Worm (Caenorhabditis elegans) whole organism, L2 larva: ENCODE data around the gene gmn-1.

Experiments
- C34F6.9 ChIP-seq: fragments of 150-350 bp; optimal IDR thresholded peaks from 2 replicates; lab custom pipeline; 2014; ENCODE audit warnings: missing biosample characterization, missing genetic modification characterization
- F13H6.1 ChIP-seq: sonication (generic microtip); optimal IDR thresholded peaks from 2 replicates; lab custom pipeline; 2016; ENCODE audit warnings: missing genetic modification characterization, missing compliant biosample characterization
- R02D3.7 ChIP-seq: fragments of 150-350 bp; optimal IDR thresholded peaks from 2 replicates; lab custom pipeline; 2014; ENCODE audit warnings: missing biosample characterization, missing genetic modification characterization
- Y55F3AM.14 ChIP-seq: fragments of 200-800 bp; sonication (Bioruptor generic); optimal IDR thresholded peaks from 2 replicates; lab custom pipeline; 2018; ENCODE audit warnings: mild to moderate bottlenecking, missing genetic modification characterization, missing compliant biosample characterization
- ZK546.5 ChIP-seq: sonication (generic microtip); optimal IDR thresholded peaks from 2 replicates; lab custom pipeline; 2017; ENCODE audit warnings: missing biosample characterization, missing genetic modification characterization
- alr-1 ChIP-seq: fragments of 150-350 bp; optimal IDR thresholded peaks from 2 replicates; lab custom pipeline; 2014; ENCODE audit warnings: missing biosample characterization, missing genetic modification characterization
- aly-2 ChIP-seq: fragments of 150-350 bp; optimal IDR thresholded peaks from 2 replicates; lab custom pipeline; 2014; ENCODE audit warnings: missing biosample characterization, missing genetic modification characterization
- blmp-1 ChIP-seq: sonication (generic microtip); optimal IDR thresholded peaks from 2 replicates; lab custom pipeline; 2017; ENCODE audit warnings: missing genetic modification characterization, mild to moderate bottlenecking, missing compliant biosample characterization, antibody characterized with exemption, moderate library complexity; ENCODE audit not compliant: insufficient read depth
- crh-2 ChIP-seq: sonication (generic microtip); optimal IDR thresholded peaks from 2 replicates; lab custom pipeline; 2017; ENCODE audit warnings: missing biosample characterization, missing genetic modification characterization
- dmd-4 ChIP-seq: sonication (generic microtip); optimal IDR thresholded peaks from 2 replicates; lab custom pipeline; 2017; ENCODE audit warnings: missing biosample characterization, missing genetic modification characterization
- egl-27 ChIP-seq: sonication (generic microtip); optimal IDR thresholded peaks from 3 replicates; lab custom pipeline; 2017; ENCODE audit warnings: missing biosample characterization, missing genetic modification reagents, missing genetic modification characterization
- elt-1 ChIP-seq: fragments of 150-350 bp; optimal IDR thresholded peaks from 2 replicates; lab custom pipeline; 2014; ENCODE audit warnings: missing biosample characterization, missing genetic modification characterization
- elt-3 ChIP-seq: sonication (generic microtip); optimal IDR thresholded peaks from 2 replicates; lab custom pipeline; 2017; ENCODE audit warnings: missing biosample characterization, missing genetic modification characterization
- gmeb-1 ChIP-seq: fragments of 150-350 bp; optimal IDR thresholded peaks from 2 replicates; lab custom pipeline; 2014; ENCODE audit warnings: missing biosample characterization, missing genetic modification characterization
- lin-13 ChIP-seq: fragments of 150-350 bp; optimal IDR thresholded peaks from 2 replicates; lab custom pipeline; 2014; ENCODE audit warnings: missing biosample characterization, missing genetic modification reagents, missing genetic modification characterization
- lsy-2 ChIP-seq, 2 experiments: fragments of 150-350 bp in 1 of 2; sonication (generic microtip) in 1 of 2; optimal IDR thresholded peaks; 2 replicates each; lab custom pipeline; 2014 to 2017; ENCODE audit warnings: missing biosample characterization in 2 of 2, missing genetic modification characterization in 2 of 2
- mab-5 ChIP-seq: fragments of 150-350 bp; optimal IDR thresholded peaks from 2 replicates; lab custom pipeline; 2014; ENCODE audit warnings: missing biosample characterization, missing genetic modification characterization
- mdl-1 ChIP-seq, 2 experiments: fragments of 150-350 bp in 1 of 2; sonication (generic microtip) in 1 of 2; optimal IDR thresholded peaks; 2 replicates each; lab custom pipeline; 2017; ENCODE audit warnings: missing biosample characterization in 2 of 2, missing genetic modification characterization in 2 of 2
- nhr-10 ChIP-seq: sonication (generic microtip); optimal IDR thresholded peaks from 2 replicates; lab custom pipeline; 2017; ENCODE audit warnings: missing biosample characterization, missing genetic modification characterization
- nhr-12 ChIP-seq: fragments of 150-350 bp; optimal IDR thresholded peaks from 2 replicates; lab custom pipeline; 2014; ENCODE audit warnings: missing biosample characterization, missing genetic modification characterization
- nhr-129 ChIP-seq: fragments of 150-350 bp; optimal IDR thresholded peaks from 2 replicates; lab custom pipeline; 2014; ENCODE audit warnings: missing biosample characterization, missing genetic modification characterization
- nhr-21 ChIP-seq: fragments of 150-350 bp; optimal IDR thresholded peaks from 2 replicates; lab custom pipeline; 2014; ENCODE audit warnings: missing biosample characterization, missing genetic modification characterization
- nhr-25 ChIP-seq: fragments of 150-350 bp; sonication (generic microtip); optimal IDR thresholded peaks from 3 replicates; lab custom pipeline; 2014; ENCODE audit warnings: missing biosample characterization, missing genetic modification characterization
- nhr-6 ChIP-seq: fragments of 150-350 bp; optimal IDR thresholded peaks from 2 replicates; lab custom pipeline; 2014; ENCODE audit warnings: missing biosample characterization, missing genetic modification characterization
- nhr-77 ChIP-seq: fragments of 150-350 bp; optimal IDR thresholded peaks from 2 replicates; lab custom pipeline; 2014; ENCODE audit warnings: missing biosample characterization, missing genetic modification characterization
- sem-4 ChIP-seq: fragments of 150-350 bp; optimal IDR thresholded peaks from 2 replicates; lab custom pipeline; 2014; ENCODE audit warnings: missing biosample characterization, missing genetic modification reagents, missing genetic modification characterization
- skn-1 ChIP-seq: sonication (generic microtip); optimal IDR thresholded peaks from 2 replicates; lab custom pipeline; 2017; ENCODE audit warnings: missing biosample characterization, missing genetic modification characterization
- sma-3 ChIP-seq: sonication (generic microtip); optimal IDR thresholded peaks from 2 replicates; lab custom pipeline; 2016; ENCODE audit warnings: missing genetic modification reagents, missing genetic modification characterization, missing compliant biosample characterization
- sma-9 ChIP-seq, 2 experiments: fragments of 150-350 bp in 1 of 2; sonication (generic microtip) in 1 of 2; optimal IDR thresholded peaks; 2 replicates each; lab custom pipeline; 2014 to 2016; ENCODE audit warnings: missing genetic modification characterization in 2 of 2, mild to moderate bottlenecking in 1 of 2, missing biosample characterization in 1 of 2, missing compliant biosample characterization in 1 of 2, missing genetic modification reagents in 1 of 2, moderate library complexity in 1 of 2
- snpc-4 ChIP-seq: fragments of 150-350 bp; optimal IDR thresholded peaks from 2 replicates; lab custom pipeline; 2014; ENCODE audit warnings: missing biosample characterization, missing genetic modification characterization
- unc-55 ChIP-seq: fragments of 150-350 bp; sonication (generic microtip); optimal IDR thresholded peaks from 3 replicates; lab custom pipeline; 2014; ENCODE audit warnings: missing biosample characterization, missing genetic modification reagents, missing genetic modification characterization
- zag-1 ChIP-seq: fragments of 150-350 bp; optimal IDR thresholded peaks from 2 replicates; lab custom pipeline; 2014; ENCODE audit warnings: missing biosample characterization, missing genetic modification characterization
- ztf-1 ChIP-seq: fragments of 200-800 bp; sonication (Bioruptor generic); conservative IDR thresholded peaks from 2 replicates; pipeline ENCODE4 v1.3.6; 2022; ENCODE audit warnings: missing genetic modification characterization, missing compliant biosample characterization
- ztf-11 ChIP-seq: sonication (generic microtip); optimal IDR thresholded peaks from 2 replicates; lab custom pipeline; 2017; ENCODE audit warnings: missing biosample characterization, missing genetic modification characterization
- ztf-4 ChIP-seq: fragments of 150-350 bp; optimal IDR thresholded peaks from 2 replicates; lab custom pipeline; 2014; ENCODE audit warnings: missing biosample characterization, missing genetic modification characterization

The gmn-1 gene

DNA sequence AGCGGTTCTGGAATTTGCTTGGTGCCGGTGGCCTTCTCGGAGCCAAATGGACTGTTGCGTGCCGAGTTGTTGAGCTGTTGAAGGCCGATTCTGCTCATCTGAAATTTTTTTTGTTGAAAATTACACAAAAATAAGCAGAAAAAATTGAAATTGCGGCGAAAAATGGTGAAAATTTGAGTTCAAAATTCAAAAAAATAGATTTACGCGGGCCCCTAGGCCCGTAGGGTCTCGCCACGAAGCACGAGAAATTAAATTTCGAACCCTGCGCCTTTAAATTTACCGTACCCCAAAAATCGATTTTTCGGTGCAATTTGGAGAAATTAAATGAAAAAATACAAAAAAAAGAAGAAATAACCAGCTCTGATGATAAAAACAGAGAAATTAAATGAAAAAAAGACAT, at the start of gene gmn-1:
gmn-1 (minus strand) TSS at position 98 of the 400 bp plus-strand sequence.
- TF ChIP-seq zag-1 (tag; lab: Kevin White, UChicago) (no peak), nhr-77 (tag; lab: Kevin White, UChicago) (no peak), elt-3 (tag; lab: Kevin White, UChicago) (no peak), R02D3.7 (tag; lab: Kevin White, UChicago) (no peak), blmp-1 (no peak), F13H6.1 (tag; lab: Kevin White, UChicago) (no peak), mdl-1 (tag; optimal IDR thresholded peaks at IDR 0.05; lab: Kevin White, UChicago) (no peak), aly-2 (no peak), alr-1 (tag; lab: Kevin White, UChicago) (no peak), nhr-12 (tag; lab: Kevin White, UChicago) (no peak), unc-55 (GFP tag; lab: Kevin White, UChicago) (no peak), ztf-1 (GFP tag; lab: Robert Waterston, UW) (no peak), nhr-25 (no peak), nhr-10 (tag; lab: Kevin White, UChicago) (no peak), Y55F3AM.14 (GFP tag; lab: Kevin White, UChicago) (no peak)
- TF ChIP-seq, all 48 proteins: peak for 0

DNA sequence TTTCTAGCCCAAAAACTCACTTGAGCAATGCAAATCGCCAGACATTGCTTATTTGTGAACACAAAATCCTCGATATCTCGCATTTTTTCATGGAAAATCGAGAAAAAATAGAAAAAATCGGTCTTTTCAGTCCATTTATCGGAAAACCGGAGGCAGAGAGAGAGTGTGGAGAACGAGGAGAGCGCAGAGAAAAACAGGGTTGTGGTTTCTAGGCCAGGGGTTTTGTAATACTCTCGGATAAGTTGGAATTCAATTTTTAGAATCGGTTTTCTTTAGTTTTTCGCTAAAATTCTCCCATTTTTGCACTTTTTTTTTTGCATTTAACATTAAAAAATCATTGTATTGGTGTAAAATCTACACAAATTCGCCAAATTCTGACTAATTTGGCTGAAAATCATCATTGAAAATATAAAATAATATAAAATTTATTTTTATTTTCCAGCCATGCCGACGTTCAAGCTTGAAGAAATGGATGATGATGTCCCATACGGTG, 48.5 kb upstream of the gmn-1 start, which contains the start of the genes Y75B8A.24 and Y75B8A.25:
Y75B8A.24 (minus strand) TSS at position 155 of the 493 bp plus-strand sequence.
Y75B8A.25 (plus strand) TSS at position 443 of the 493 bp plus-strand sequence.
- peak; percentile 75 for TF ChIP-seq crh-2 (tag; lab: Kevin White, UChicago)
- peak; percentile 57 for TF ChIP-seq lin-13 (GFP tag; lab: Kevin White, UChicago)
- no peak for TF ChIP-seq nhr-12 (tag; lab: Kevin White, UChicago)
- peak; percentile 5 for TF ChIP-seq ztf-4 (tag; lab: Kevin White, UChicago)
- no peak for TF ChIP-seq sma-9 (GFP tag; optimal IDR thresholded peaks at IDR 0.05; lab: Kevin White, UChicago)
- no peak for TF ChIP-seq sma-9 (tag; optimal IDR thresholded peaks at IDR 0.05; lab: Kevin White, UChicago)
- peak; percentile 49 for TF ChIP-seq mab-5 (tag; lab: Kevin White, UChicago)
- TF ChIP-seq snpc-4 = peak; percentile 60
- peak; percentile 76 for TF ChIP-seq F13H6.1 (tag; lab: Kevin White, UChicago)
- peak; percentile 57 for TF ChIP-seq R02D3.7 (tag; lab: Kevin White, UChicago)
- TF ChIP-seq nhr-129 (tag; lab: Kevin White, UChicago) = peak; percentile 4
- TF ChIP-seq elt-3 (tag; lab: Kevin White, UChicago) = no peak
- TF ChIP-seq ZK546.5 = no peak
- peak; percentile 80 for TF ChIP-seq unc-55 (GFP tag; lab: Kevin White, UChicago)
- TF ChIP-seq sem-4 (tag; lab: Kevin White, UChicago) = peak; percentile 82
- peak; percentile 77 for TF ChIP-seq nhr-25
- no peak for TF ChIP-seq Y55F3AM.14 (GFP tag; lab: Kevin White, UChicago)
- TF ChIP-seq zag-1 (tag; lab: Kevin White, UChicago) = no peak
- TF ChIP-seq nhr-21 (tag; lab: Kevin White, UChicago) = peak; percentile 34
- TF ChIP-seq lsy-2 (tag; optimal IDR thresholded peaks at IDR 0.05; lab: Kevin White, UChicago) = peak; percentile 68 to 87
- TF ChIP-seq C34F6.9 (tag; lab: Kevin White, UChicago) = peak; percentile 79
- TF ChIP-seq gmeb-1 (tag; lab: Kevin White, UChicago) = peak; percentile 85
- peak; percentile 63 for TF ChIP-seq nhr-6 (tag; lab: Kevin White, UChicago)
- TF ChIP-seq ztf-11 (tag; lab: Kevin White, UChicago) = no peak
- peak; percentile 71 for TF ChIP-seq sma-3 (GFP tag; lab: Kevin White, UChicago)

DNA sequence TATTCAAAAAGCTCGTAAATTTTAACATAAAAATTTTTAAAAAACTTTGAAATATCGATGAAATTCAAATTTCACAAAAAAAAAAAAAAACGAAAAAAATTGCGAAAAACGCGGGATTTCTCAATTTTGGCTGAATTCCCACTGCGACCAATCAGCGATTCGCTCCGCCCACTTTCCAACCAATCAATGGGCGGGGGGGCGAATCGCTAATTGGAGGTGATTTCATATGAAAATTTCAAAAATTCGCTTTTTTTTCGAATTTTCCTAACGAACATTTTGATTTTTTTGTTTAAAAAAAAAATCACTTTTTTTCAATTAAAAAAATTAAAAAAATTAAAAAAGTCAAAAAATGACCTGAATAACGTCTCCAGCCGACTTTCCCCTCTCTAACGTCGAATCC, 45.3 kb upstream of the gmn-1 start:
- TF ChIP-seq dmd-4 (tag; lab: Kevin White, UChicago) (no peak), nhr-77 (tag; lab: Kevin White, UChicago) (no peak)

DNA sequence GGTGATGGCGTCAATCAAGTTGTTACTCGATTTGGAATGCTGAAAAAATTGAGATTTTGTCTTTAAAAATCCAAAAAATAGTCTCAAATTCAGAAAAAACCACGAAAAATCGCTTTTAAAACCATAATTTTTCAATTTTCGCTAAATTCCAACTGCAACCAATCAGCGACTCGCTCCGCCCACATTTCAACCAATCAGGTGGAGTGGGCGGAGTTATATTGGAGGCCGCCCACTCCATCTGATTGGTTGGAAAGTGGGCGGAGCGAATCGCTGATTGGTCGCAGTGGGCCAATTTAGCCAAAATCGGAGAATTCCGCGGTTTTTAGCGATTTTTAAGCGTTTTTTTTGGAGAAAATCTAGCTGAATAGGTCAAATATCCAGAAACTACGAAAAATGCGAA, 44.7 kb upstream of the gmn-1 start:
- TF ChIP-seq egl-27 (no peak), nhr-25 (no peak), elt-1 (tag; lab: Kevin White, UChicago) (no peak), skn-1 (no peak), crh-2 (tag; lab: Kevin White, UChicago) (no peak), lin-13 (GFP tag; lab: Kevin White, UChicago) (no peak), nhr-21 (tag; lab: Kevin White, UChicago) (no peak), blmp-1 (no peak), sma-9 (GFP tag; optimal IDR thresholded peaks at IDR 0.05; lab: Kevin White, UChicago) (no peak), sma-9 (tag; optimal IDR thresholded peaks at IDR 0.05; lab: Kevin White, UChicago) (no peak)
- TF ChIP-seq, all 48 proteins: peak for 0
